Fruit fly (Drosophila melanogaster): Measurements from ENCODE around the gene brk.

The brk gene

dm6 chrX:7324816-7325246 lies 17.1 kb downstream of the brk start (continued):
- TF ChIP-seq D (optimal IDR thresholded peaks at IDR 0.05): no peak
- TF ChIP-seq D (GFP tag; optimal IDR thresholded peaks at IDR 0.05): peak; percentile 97
- peak; percentile 88 for TF ChIP-seq Kr (GFP tag; optimal IDR thresholded peaks at IDR 0.05)
- TF ChIP-seq CG13123 (GFP tag; optimal IDR thresholded peaks at IDR 0.05): peak; percentile 87
- peak; percentile 95 for TF ChIP-seq BtbVII (GFP tag; optimal IDR thresholded peaks at IDR 0.05)
- TF ChIP-seq Mrtf (GFP tag; IDR thresholded peaks at IDR 0.05): peak; percentile 92
- TF ChIP-seq tx (GFP tag; optimal IDR thresholded peaks at IDR 0.05): peak; percentile 80
- peak; percentile 94 for TF ChIP-seq gce (GFP tag; IDR thresholded peaks at IDR 0.05)
- peak; percentile 84 for TF ChIP-seq CG30020 (tag; optimal IDR thresholded peaks at IDR 0.05)
- TF ChIP-seq E2f1 (GFP tag; IDR thresholded peaks at IDR 0.05): peak; percentile 94
- peak; percentile 81 for TF ChIP-seq pros (GFP tag; optimal IDR thresholded peaks at IDR 0.05)
- peak; percentile 82 for TF ChIP-seq CG11560 (tag; IDR thresholded peaks at IDR 0.05)
- TF ChIP-seq CG4404 (GFP tag; IDR thresholded peaks at IDR 0.05): peak; percentile 91
- peak; percentile 94 for TF ChIP-seq CG10959 (GFP tag; IDR thresholded peaks at IDR 0.05)
- TF ChIP-seq CG6683 (GFP tag; optimal IDR thresholded peaks at IDR 0.05): peak; percentile 91
- TF ChIP-seq Sox102F (GFP tag; optimal IDR thresholded peaks at IDR 0.05): peak; percentile 97
- TF ChIP-seq CG10565 (GFP tag; optimal IDR thresholded peaks at IDR 0.05): peak; percentile 80
- peak; percentile 85 to 88 for TF ChIP-seq Pdp1 (GFP tag; optimal IDR thresholded peaks at IDR 0.05)
- TF ChIP-seq CG10209 (GFP tag; optimal IDR thresholded peaks at IDR 0.05): peak; percentile 96
- TF ChIP-seq ash1 (GFP tag; optimal IDR thresholded peaks at IDR 0.05): peak; percentile 13
- TF ChIP-seq Dip2 (GFP tag; IDR thresholded peaks at IDR 0.05): 0 out of 2 replicates have a peak, but pooled peaks have one; percentile 14
- peak; percentile 63; the same call in 1 of the 2 replicates for TF ChIP-seq crol (GFP tag; IDR thresholded peaks at IDR 0.05)
- TF ChIP-seq CHES-1-like (GFP tag; optimal IDR thresholded peaks at IDR 0.05): peak; percentile 38
- peak; percentile 99 for TF ChIP-seq CG17829 (tag; optimal IDR thresholded peaks at IDR 0.05)
- peak; percentile 92 for TF ChIP-seq Vsx1 (GFP tag; optimal IDR thresholded peaks at IDR 0.05)
- TF ChIP-seq pfk (GFP tag; optimal IDR thresholded peaks at IDR 0.05): peak; percentile 15
- TF ChIP-seq CG8388 (GFP tag; optimal IDR thresholded peaks at IDR 0.05): peak; percentile 98
- TF ChIP-seq CG14441 (GFP tag; IDR thresholded peaks at IDR 0.05): peak; percentile 92
- TF ChIP-seq CG17612 (GFP tag; IDR thresholded peaks at IDR 0.05): peak; percentile 83
- no peak for TF ChIP-seq cad (GFP tag; optimal IDR thresholded peaks at IDR 0.05)
- TF ChIP-seq unc-4 (GFP tag; IDR thresholded peaks at IDR 0.05; ENCODE audit: partially characterized antibody): no peak
- peak; percentile 86 for TF ChIP-seq CG13894 (tag; optimal IDR thresholded peaks at IDR 0.05)
- peak; percentile 95 for TF ChIP-seq CG12299 (tag; optimal IDR thresholded peaks at IDR 0.05)
- TF ChIP-seq CG32532 (GFP tag; IDR thresholded peaks at IDR 0.05): peak; percentile 94
- peak; percentile 35 for TF ChIP-seq sima (GFP tag; optimal IDR thresholded peaks at IDR 0.05)
- peak; percentile 86 for TF ChIP-seq CG17186 (GFP tag; optimal IDR thresholded peaks at IDR 0.05)
- peak; percentile 100 for TF ChIP-seq CG31441 (GFP tag; IDR thresholded peaks at IDR 0.05)
- peak; percentile 93 for TF ChIP-seq Meics (GFP tag; optimal IDR thresholded peaks at IDR 0.05)
- TF ChIP-seq CG10147 (GFP tag; optimal IDR thresholded peaks at IDR 0.05): peak; percentile 95
- TF ChIP-seq jing (GFP tag; optimal IDR thresholded peaks at IDR 0.05): peak; percentile 88
- TF ChIP-seq CG4707 (GFP tag; optimal IDR thresholded peaks at IDR 0.05): peak; percentile 98
- peak; percentile 95 for TF ChIP-seq bcd (GFP tag; optimal IDR thresholded peaks at IDR 0.05)
- TF ChIP-seq Dip3 (GFP tag; optimal IDR thresholded peaks at IDR 0.05): peak; percentile 57
- no peak; the same call in 2 of the 3 replicates for TF ChIP-seq CG6791 (GFP tag; IDR thresholded peaks at IDR 0.05; ENCODE audit: partially characterized antibody)
- TF ChIP-seq NK7.1 (GFP tag; optimal IDR thresholded peaks at IDR 0.05): peak; percentile 66
- TF ChIP-seq ATbp (GFP tag; optimal IDR thresholded peaks at IDR 0.05): peak; percentile 97
- peak; percentile 96 for TF ChIP-seq Six4 (GFP tag; optimal IDR thresholded peaks at IDR 0.05)
- peak; percentile 93 for TF ChIP-seq Rfx (GFP tag; IDR thresholded peaks at IDR 0.05)
- peak; percentile 95 for TF ChIP-seq HHEX (GFP tag; optimal IDR thresholded peaks at IDR 0.05)
- peak; percentile 98 for TF ChIP-seq fd96Cb (tag; optimal IDR thresholded peaks at IDR 0.05)
